Worm (Caenorhabditis elegans) whole organism, L3 larva: Measurements from ENCODE around the gene bath-39.

ENCODE experiments used
- ama-1 ChIP-seq: fragments of 150-350 bp; optimal IDR thresholded peaks from 2 replicates; lab custom pipeline; 2018
- ceh-16 ChIP-seq: sonication (generic microtip); optimal IDR thresholded peaks from 2 replicates; lab custom pipeline; 2017; ENCODE audit warnings: missing biosample characterization, missing genetic modification characterization
- ceh-9 ChIP-seq: sonication (generic microtip); optimal IDR thresholded peaks from 2 replicates; lab custom pipeline; 2018; ENCODE audit warnings: missing biosample characterization, missing genetic modification characterization
- egl-27 ChIP-seq: sonication (generic microtip); optimal IDR thresholded peaks from 4 replicates; lab custom pipeline; 2017; ENCODE audit warnings: missing biosample characterization, missing genetic modification reagents, missing genetic modification characterization
- elt-2 ChIP-seq: sonication (generic microtip); optimal IDR thresholded peaks from 2 replicates; lab custom pipeline; 2016; ENCODE audit warnings: missing genetic modification reagents, mild to moderate bottlenecking, missing genetic modification characterization, missing compliant biosample characterization
- elt-3 ChIP-seq, 3 experiments: fragments of 150-350 bp in 1 of 3; sonication (generic microtip) in 2 of 3; optimal IDR thresholded peaks; 2 replicates in 2 of 3; 4 replicates in 1 of 3; lab custom pipeline; 2014 to 2017; ENCODE audit warnings: missing biosample characterization in 3 of 3, missing genetic modification characterization in 3 of 3
- fkh-10 ChIP-seq: sonication (generic microtip); optimal IDR thresholded peaks from 2 replicates; lab custom pipeline; 2017; ENCODE audit warnings: missing biosample characterization, missing genetic modification reagents, missing genetic modification characterization
- fos-1 ChIP-seq: fragments of 150-350 bp; optimal IDR thresholded peaks from 2 replicates; lab custom pipeline; 2014; ENCODE audit warnings: missing biosample characterization, missing genetic modification characterization
- lin-15B ChIP-seq: fragments of 150-350 bp; optimal IDR thresholded peaks from 2 replicates; lab custom pipeline; 2014; ENCODE audit warnings: missing biosample characterization, missing genetic modification characterization
- lsy-12 ChIP-seq: sonication (generic microtip); optimal IDR thresholded peaks from 2 replicates; lab custom pipeline; 2016; ENCODE audit warnings: mild to moderate bottlenecking, missing genetic modification characterization, missing compliant biosample characterization
- nfya-1 ChIP-seq: sonication (generic microtip); optimal IDR thresholded peaks from 2 replicates; lab custom pipeline; 2017; ENCODE audit warnings: missing genetic modification characterization, mild to moderate bottlenecking, missing compliant biosample characterization, antibody characterized with exemption, moderate library complexity; ENCODE audit not compliant: insufficient read depth
- nhr-11 ChIP-seq: fragments of 150-350 bp; optimal IDR thresholded peaks from 2 replicates; lab custom pipeline; 2014; ENCODE audit warnings: missing biosample characterization, missing genetic modification characterization
- nhr-12 ChIP-seq: fragments of 150-350 bp; optimal IDR thresholded peaks from 2 replicates; lab custom pipeline; 2014; ENCODE audit warnings: missing biosample characterization, missing genetic modification characterization
- nhr-23 ChIP-seq: fragments of 150-350 bp; optimal IDR thresholded peaks from 2 replicates; lab custom pipeline; 2014; ENCODE audit warnings: missing biosample characterization, missing genetic modification reagents, missing genetic modification characterization
- nhr-237 ChIP-seq: fragments of 150-350 bp; optimal IDR thresholded peaks from 2 replicates; lab custom pipeline; 2014; ENCODE audit warnings: missing biosample characterization, missing genetic modification characterization
- nhr-25 ChIP-seq: sonication (generic microtip); optimal IDR thresholded peaks from 2 replicates; lab custom pipeline; 2017; ENCODE audit warnings: missing biosample characterization, missing genetic modification characterization
- nhr-28 ChIP-seq: fragments of 150-350 bp; optimal IDR thresholded peaks from 2 replicates; lab custom pipeline; 2014; ENCODE audit warnings: missing biosample characterization, missing genetic modification characterization
- nhr-43 ChIP-seq: sonication (generic microtip); optimal IDR thresholded peaks from 2 replicates; lab custom pipeline; 2016; ENCODE audit warnings: mild to moderate bottlenecking, missing genetic modification characterization, missing compliant biosample characterization; ENCODE audit not compliant: poor library complexity, severe bottlenecking
- nhr-77 ChIP-seq: fragments of 150-350 bp; optimal IDR thresholded peaks from 2 replicates; lab custom pipeline; 2014; ENCODE audit warnings: missing biosample characterization, missing genetic modification characterization
- pha-4 ChIP-seq: fragments of 150-350 bp; optimal IDR thresholded peaks from 2 replicates; lab custom pipeline; 2014; ENCODE audit warnings: missing biosample characterization, missing genetic modification reagents, missing genetic modification characterization
- pqm-1 ChIP-seq: fragments of 150-350 bp; optimal IDR thresholded peaks from 2 replicates; lab custom pipeline; 2017; ENCODE audit warnings: missing biosample characterization, missing genetic modification characterization, inconsistent platforms
- sea-2 ChIP-seq: fragments of 150-350 bp; sonication (generic microtip); optimal IDR thresholded peaks from 4 replicates; lab custom pipeline; 2014; ENCODE audit warnings: missing biosample characterization, missing genetic modification reagents, missing genetic modification characterization
- snpc-4 ChIP-seq: fragments of 150-350 bp; optimal IDR thresholded peaks from 2 replicates; lab custom pipeline; 2014; ENCODE audit warnings: missing biosample characterization, missing genetic modification characterization
- tbx-2 ChIP-seq: sonication (generic microtip); optimal IDR thresholded peaks from 2 replicates; lab custom pipeline; 2016; ENCODE audit warnings: mild to moderate bottlenecking, missing genetic modification characterization, missing compliant biosample characterization
- unc-39 ChIP-seq: sonication (generic microtip); optimal IDR thresholded peaks from 4 replicates; lab custom pipeline; 2017; ENCODE audit warnings: missing biosample characterization, missing genetic modification characterization

The bath-39 gene

DNA sequence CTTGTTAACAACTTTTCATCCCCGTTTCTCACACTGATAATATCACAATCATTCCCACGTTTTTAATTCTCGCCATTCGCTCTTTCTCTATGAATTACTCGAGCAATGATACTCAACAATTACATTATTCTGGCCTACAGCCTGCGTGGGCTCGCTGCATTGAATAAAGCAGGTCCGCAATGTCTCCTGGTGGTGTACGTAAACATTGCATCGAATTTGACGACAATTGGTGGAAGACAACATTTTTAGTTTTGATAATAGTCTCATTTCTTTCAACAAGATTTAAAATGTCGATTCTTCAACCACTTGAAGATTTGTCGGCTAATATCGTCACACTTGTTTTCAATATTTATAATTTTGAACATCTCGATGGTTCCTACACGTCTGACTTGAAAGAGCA, at the start of gene bath-39:
Gene bath-39, plus strand, starts transcription at position 137 of the 400 bp plus-strand sequence.
- TF ChIP-seq elt-2 (tag; lab: Kevin White, UChicago) = peak; percentile 1
- TF ChIP-seq pha-4 (tag; lab: Kevin White, UChicago) = peak; percentile 27
- peak; percentile 12 for TF ChIP-seq lin-15B
- TF ChIP-seq nhr-11 (tag; lab: Kevin White, UChicago) = no peak
- no peak for TF ChIP-seq fos-1 (tag; lab: Kevin White, UChicago)
- TF ChIP-seq, all 47 proteins: peak for 3

DNA sequence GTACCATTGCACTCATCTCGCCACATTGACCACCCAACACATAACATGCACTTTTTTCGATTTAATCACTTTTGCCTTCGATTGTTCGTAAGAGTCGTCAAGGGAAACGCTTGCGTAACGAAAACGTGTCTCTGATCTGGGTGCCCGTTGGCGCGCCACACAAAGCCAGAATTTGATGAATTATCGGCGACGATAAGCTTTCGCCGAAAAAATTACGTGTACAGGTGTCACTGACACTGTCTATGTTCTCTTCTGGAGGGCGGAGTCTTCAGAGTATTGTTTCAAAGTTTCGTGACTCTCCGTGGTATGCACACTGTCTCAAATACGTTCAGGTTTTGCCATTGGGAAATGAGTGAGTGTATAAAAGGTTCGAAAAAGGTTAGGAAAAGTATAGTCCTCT, 48.6 kb upstream of the bath-39 start, which contains the start of gene F53F1.4:
Gene F53F1.4, plus strand, starts transcription at position 390 of the 400 bp plus-strand sequence.
- TF ChIP-seq nhr-25 (tag; lab: Kevin White, UChicago) (peak; percentile 69), ceh-16 (no peak)
- TF ChIP-seq, all 47 proteins: peak for 1

DNA sequence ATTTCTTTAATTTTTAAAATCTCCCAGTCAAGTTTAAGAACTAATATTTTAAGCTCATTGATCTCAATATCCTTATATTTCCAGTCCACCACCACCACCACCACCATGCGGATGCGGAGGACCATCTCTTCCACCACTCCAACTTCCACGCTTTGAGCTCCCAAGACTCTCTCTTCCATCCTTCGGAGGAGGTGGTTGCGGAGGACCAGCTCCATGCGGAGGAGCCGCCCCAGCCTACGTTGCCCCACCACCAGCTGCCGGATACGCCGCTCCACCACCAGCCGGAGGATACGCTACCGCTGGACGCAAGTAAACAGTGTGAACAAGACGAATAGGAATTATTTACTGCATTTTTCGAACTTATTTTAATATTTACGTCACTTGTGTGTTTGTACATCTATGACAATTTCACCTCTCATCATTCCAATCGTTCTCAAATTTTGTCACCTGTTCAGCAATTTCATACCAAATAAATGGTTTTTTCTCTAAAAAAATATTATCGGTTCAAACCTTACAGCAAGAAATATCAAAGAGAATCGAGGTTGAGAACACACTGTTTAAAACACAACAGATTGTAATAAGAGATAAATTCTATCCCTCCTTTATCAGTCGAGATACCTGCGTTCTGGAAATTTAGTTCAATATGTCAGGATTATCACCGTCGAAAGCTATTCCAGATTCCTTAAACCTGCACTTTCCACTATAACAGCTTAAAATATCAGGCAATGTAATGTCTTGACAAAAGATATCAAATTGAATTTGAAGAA, 47.9 kb upstream of the bath-39 start:
- TF ChIP-seq elt-3 (tag; optimal IDR thresholded peaks at IDR 0.05; lab: Kevin White, UChicago) = peak in 1 of 3 experiments; percentile 41
- peak; percentile 29 for TF ChIP-seq nhr-43 (tag; lab: Kevin White, UChicago)
- TF ChIP-seq nhr-25 (tag; lab: Kevin White, UChicago) = peak; percentile 86
- TF ChIP-seq nfya-1 = no peak
- peak; percentile 81 for TF ChIP-seq ama-1 (lab: Kevin White, UChicago)
- no peak for TF ChIP-seq nhr-12 (tag; lab: Kevin White, UChicago)
- peak; percentile 38 for TF ChIP-seq nhr-77 (tag; lab: Kevin White, UChicago)
- TF ChIP-seq nhr-11 (tag; lab: Kevin White, UChicago) = no peak
- TF ChIP-seq nhr-237 = no peak

DNA sequence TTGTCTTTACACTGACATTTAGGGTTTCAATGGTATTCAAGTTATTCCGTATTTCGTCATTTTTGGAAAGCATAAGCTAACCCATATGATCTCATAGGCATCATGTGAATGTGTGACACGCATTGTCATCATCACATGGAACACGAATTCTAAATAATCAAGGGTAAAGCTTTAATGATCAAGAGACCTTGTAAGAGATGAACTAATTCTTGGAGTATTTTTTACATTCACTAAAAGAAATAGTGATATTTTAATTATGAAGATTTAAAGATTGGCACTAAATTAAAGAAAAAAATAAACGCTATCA, 47.3 kb upstream of the bath-39 start:
- TF ChIP-seq snpc-4 (tag; lab: Kevin White, UChicago) (no peak), nhr-28 (tag; lab: Kevin White, UChicago) (no peak), ceh-9 (tag; lab: Kevin White, UChicago) (no peak), sea-2 (GFP tag; lab: Kevin White, UChicago) (no peak), nhr-77 (tag; lab: Kevin White, UChicago) (no peak), nfya-1 (no peak), lsy-12 (tag; lab: Kevin White, UChicago) (no peak), ceh-16 (no peak), nhr-11 (tag; lab: Kevin White, UChicago) (no peak), egl-27 (no peak), fkh-10 (GFP tag; lab: Kevin White, UChicago) (no peak), tbx-2 (tag; lab: Kevin White, UChicago) (no peak), nhr-43 (tag; lab: Kevin White, UChicago) (no peak)

DNA sequence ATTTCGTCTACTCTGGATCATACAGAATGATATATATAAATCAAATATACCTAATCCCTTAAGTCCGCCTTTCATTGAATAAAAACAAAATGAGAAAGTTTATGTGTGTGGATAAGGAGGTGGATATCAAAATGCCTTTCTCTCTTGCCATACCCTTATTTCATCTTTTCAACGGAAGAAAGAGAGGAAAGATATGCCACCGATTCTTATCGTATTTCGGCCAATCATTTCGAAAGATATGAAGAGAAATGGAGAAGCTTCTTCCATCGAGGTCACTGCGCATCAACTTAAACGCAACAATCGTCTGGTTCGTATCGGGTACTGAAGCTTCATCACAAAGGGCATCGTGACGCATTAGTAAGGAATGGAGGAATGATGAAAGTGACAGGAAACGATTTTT, 46.0 kb upstream of the bath-39 start:
- TF ChIP-seq nhr-25 (tag; lab: Kevin White, UChicago) (peak; percentile 88), ceh-9 (tag; lab: Kevin White, UChicago) (no peak), unc-39 (tag; lab: Kevin White, UChicago) (no peak), fos-1 (tag; lab: Kevin White, UChicago) (peak; percentile 24), nhr-23 (tag; lab: Kevin White, UChicago) (peak; percentile 31), elt-3 (tag; optimal IDR thresholded peaks at IDR 0.05; lab: Kevin White, UChicago) (peak in 1 of 3 experiments; percentile 37)
- TF ChIP-seq, all 47 proteins: peak for 4

DNA sequence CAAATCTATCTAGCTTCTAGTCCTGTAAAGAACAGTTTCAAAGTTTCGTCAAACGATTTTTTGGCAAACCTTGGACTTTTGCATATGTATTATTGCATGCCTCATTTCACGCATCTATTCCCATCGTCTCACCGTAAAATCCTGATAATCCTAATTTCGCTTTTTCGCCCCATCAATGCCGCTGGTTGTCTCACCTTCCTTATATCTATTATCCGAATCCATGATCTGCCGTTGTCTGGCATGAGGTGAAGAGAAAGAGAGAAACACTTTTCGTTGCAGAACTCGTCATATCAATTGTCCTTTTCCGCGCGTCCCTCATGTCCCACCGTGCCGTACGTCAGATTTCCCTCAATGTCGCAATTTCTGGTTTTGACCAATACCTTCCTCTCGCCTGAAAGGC, 44.7 kb upstream of the bath-39 start, which contains the start of gene cut-2:
Gene cut-2, plus strand, starts transcription at position 365 of the 400 bp plus-strand sequence.
- TF ChIP-seq nhr-28 (tag; lab: Kevin White, UChicago) (no peak), pqm-1 (no peak), nhr-25 (tag; lab: Kevin White, UChicago) (peak; percentile 10)

- TF ChIP-seq lsy-12 (tag; lab: Kevin White, UChicago) (peak; percentile 22), nfya-1 (no peak)
Observed at ce11 chrV:13415462-13415861, 43.8 kb upstream of the bath-39 start.
